Fruit fly (Drosophila melanogaster): ENCODE measurements around the gene Sfxn1-3.

The Sfxn1-3 gene

dm6 chr3R:4387490-4387889, 9.1 kb downstream of the Sfxn1-3 start, which contains the start of gene tub (continued):
- TF ChIP-seq prd (optimal IDR thresholded peaks at IDR 0.05): no peak
- TF ChIP-seq prd (GFP tag; IDR thresholded peaks at IDR 0.05): peak; percentile 41; the same call in 2 of the 3 replicates
- TF ChIP-seq dmrt11E (tag; optimal IDR thresholded peaks at IDR 0.05): peak; percentile 12
- TF ChIP-seq D19A (tag; optimal IDR thresholded peaks at IDR 0.05): peak; percentile 40
- no peak for TF ChIP-seq CG15269 (tag; optimal IDR thresholded peaks at IDR 0.05)
- peak; percentile 48 for TF ChIP-seq Hsf (GFP tag; optimal IDR thresholded peaks at IDR 0.05)
- peak; percentile 24 to 87 for TF ChIP-seq Pdp1 (GFP tag; optimal IDR thresholded peaks at IDR 0.05)
- peak; percentile 28 for TF ChIP-seq HLH54F (GFP tag; optimal IDR thresholded peaks at IDR 0.05)
- TF ChIP-seq Dip3 (GFP tag; optimal IDR thresholded peaks at IDR 0.05): peak; percentile 16
- TF ChIP-seq CG17328 (GFP tag; IDR thresholded peaks at IDR 0.05): 0 out of 2 replicates have a peak, but pooled peaks have one; percentile 26
- peak; percentile 34 for TF ChIP-seq CG17359 (tag; optimal IDR thresholded peaks at IDR 0.05)
- 0 out of 2 replicates have a peak, but pooled peaks have one; percentile 22 for TF ChIP-seq unc-4 (GFP tag; IDR thresholded peaks at IDR 0.05; ENCODE audit: partially characterized antibody)
- peak; percentile 83 for TF ChIP-seq gfzf (GFP tag; optimal IDR thresholded peaks at IDR 0.05)
- no peak for TF ChIP-seq slp2 (GFP tag; optimal IDR thresholded peaks at IDR 0.05)
- TF ChIP-seq Sox102F (GFP tag; optimal IDR thresholded peaks at IDR 0.05): no peak
- TF ChIP-seq HHEX (GFP tag; optimal IDR thresholded peaks at IDR 0.05): no peak
- TF ChIP-seq CG12659 (GFP tag; optimal IDR thresholded peaks at IDR 0.05): peak; percentile 84
- peak; percentile 1 for TF ChIP-seq emc (GFP tag; optimal IDR thresholded peaks at IDR 0.05)
- TF ChIP-seq lilli (GFP tag; optimal IDR thresholded peaks at IDR 0.05): peak; percentile 69
- no peak for TF ChIP-seq Bteb2 (GFP tag; optimal IDR thresholded peaks at IDR 0.05)
- TF ChIP-seq amos (GFP tag; IDR thresholded peaks at IDR 0.05; ENCODE audit: partially characterized antibody): peak; percentile 36; the same call in 1 of the 2 replicates
- TF ChIP-seq CG12155 (GFP tag; optimal IDR thresholded peaks at IDR 0.05): peak; percentile 36
- TF ChIP-seq sr (GFP tag; IDR thresholded peaks at IDR 0.05): no peak
- peak; percentile 40 for TF ChIP-seq odd (GFP tag; optimal IDR thresholded peaks at IDR 0.05)
- peak; percentile 45 for TF ChIP-seq YL-1 (GFP tag; optimal IDR thresholded peaks at IDR 0.05)
- no peak for TF ChIP-seq Vsx1 (GFP tag; optimal IDR thresholded peaks at IDR 0.05)
- TF ChIP-seq CG14710 (tag; optimal IDR thresholded peaks at IDR 0.05): peak; percentile 57
- TF ChIP-seq zfh2 (GFP tag; optimal IDR thresholded peaks at IDR 0.05): peak; percentile 25
- peak; percentile 35 for TF ChIP-seq ewg (GFP tag; optimal IDR thresholded peaks at IDR 0.05)
- peak in 1 of 2 experiments; percentile 29 for TF ChIP-seq Eip74EF (GFP tag; optimal IDR thresholded peaks at IDR 0.05)
- TF ChIP-seq cad (GFP tag; optimal IDR thresholded peaks at IDR 0.05): no peak
- TF ChIP-seq CG3163 (GFP tag; optimal IDR thresholded peaks at IDR 0.05): no peak
- no peak for TF ChIP-seq CG6254 (GFP tag; optimal IDR thresholded peaks at IDR 0.05)
- peak; percentile 22 for TF ChIP-seq ftz-f1 (GFP tag; optimal IDR thresholded peaks at IDR 0.05)
- TF ChIP-seq zfh1 (GFP tag; IDR thresholded peaks at IDR 0.05): peak; percentile 66; the same call in 2 of the 3 replicates
- TF ChIP-seq sens (GFP tag): peak; percentile 91
- TF ChIP-seq Atf6 (GFP tag; IDR thresholded peaks at IDR 0.05): peak; percentile 32; the same call in 1 of the 2 replicates
- TF ChIP-seq nerfin-1 (tag; optimal IDR thresholded peaks at IDR 0.05): peak; percentile 27
- TF ChIP-seq CG34422 (GFP tag; IDR thresholded peaks at IDR 0.05): no peak
- TF ChIP-seq CG9932 (GFP tag; IDR thresholded peaks at IDR 0.05): no peak
- peak; percentile 16 for TF ChIP-seq Sin3A (optimal IDR thresholded peaks at IDR 0.05)
- peak; percentile 17 for TF ChIP-seq da (GFP tag; optimal IDR thresholded peaks at IDR 0.05)
- no peak for TF ChIP-seq croc (GFP tag; conservative IDR thresholded peaks at IDR 0.05)
- TF ChIP-seq dmrt99B (tag; optimal IDR thresholded peaks at IDR 0.05): no peak
- TF ChIP-seq CG12942 (GFP tag; optimal IDR thresholded peaks at IDR 0.05): no peak
- TF ChIP-seq CG7786 (GFP tag; optimal IDR thresholded peaks at IDR 0.05): peak; percentile 23
- TF ChIP-seq scrt (GFP tag; optimal IDR thresholded peaks at IDR 0.05): no peak
- peak; percentile 31 for TF ChIP-seq Chrac-16 (GFP tag; optimal IDR thresholded peaks at IDR 0.05)
- TF ChIP-seq CG9797 (GFP tag; optimal IDR thresholded peaks at IDR 0.05): peak; percentile 84
- TF ChIP-seq CG7357 (GFP tag; IDR thresholded peaks at IDR 0.05): no peak
- peak; percentile 43 for TF ChIP-seq caup (GFP tag; optimal IDR thresholded peaks at IDR 0.05; ENCODE audit: severe bottlenecking)
